5 worm cellular contexts compared by ENCODE assay signal in the genomic region with DNA sequence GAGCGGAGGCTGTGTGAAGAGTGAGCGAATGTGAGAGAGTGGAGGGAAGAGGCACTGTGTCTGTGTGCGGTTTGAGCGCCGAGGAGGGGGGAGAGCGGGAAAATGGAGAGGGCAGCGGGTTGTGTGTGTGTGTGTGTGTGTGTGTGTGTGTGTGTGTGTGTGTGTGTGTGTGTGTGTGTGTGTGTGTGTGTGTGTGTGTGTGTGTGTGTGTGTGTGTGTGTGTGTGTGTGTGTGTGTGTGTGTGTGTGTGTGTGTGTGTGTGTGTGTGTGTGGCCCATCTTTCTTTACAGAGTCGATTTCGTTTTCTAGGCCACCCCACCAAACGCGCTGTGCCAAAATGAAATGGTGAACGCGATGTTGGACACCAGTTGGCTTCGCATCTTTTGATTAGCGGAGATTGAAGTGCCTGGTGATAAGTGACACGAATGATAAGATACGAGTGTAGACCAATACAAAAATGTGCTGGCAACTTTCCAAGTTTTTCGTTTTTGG.
TF ChIP-seq lines count a peak whose summit lies in the region.
"Not testable (repeated sequence)": the region's sequence is repeated elsewhere in the genome, so short reads cannot be mapped to it uniquely, and the experiment has no call there.

No protein-coding gene starts in this region.

TF ChIP-seq in whole organism, L1 larva, 84 proteins besides CTCF, POLR2A, EP300 and RAD21 (continues in another document):
- TF ChIP-seq grh-1 (GFP tag; IDR thresholded peaks at IDR 0.05; lab: Robert Waterston, UW) (peak; percentile 88), ztf-11 (tag; optimal IDR thresholded peaks at IDR 0.05; lab: Kevin White, UChicago) (peak in 1 of 2 experiments; percentile 75), lin-14 (GFP tag; optimal IDR thresholded peaks at IDR 0.05; lab: Kevin White, UChicago) (peak; percentile 98), zip-4 (GFP tag; optimal IDR thresholded peaks at IDR 0.05; lab: Kevin White, UChicago) (peak; percentile 82), ceh-8 (GFP tag; optimal IDR thresholded peaks at IDR 0.05; lab: Kevin White, UChicago) (peak; percentile 93), efl-1 (GFP tag; optimal IDR thresholded peaks at IDR 0.05 in 1 of 2; lab: Kevin White, UChicago) (peak in 1 of 2 experiments; percentile 80), isw-1 (GFP tag; IDR thresholded peaks at IDR 0.05; lab: Robert Waterston, UW) (peak; percentile 47), tbx-2 (tag; optimal IDR thresholded peaks at IDR 0.05; lab: Kevin White, UChicago) (peak; percentile 26), nhr-71 (tag; optimal IDR thresholded peaks at IDR 0.05; lab: Kevin White, UChicago) (peak; percentile 73), snu-23 (GFP tag; optimal IDR thresholded peaks at IDR 0.05; lab: Kevin White, UChicago) (peak; percentile 58), jun-1 (tag; optimal IDR thresholded peaks at IDR 0.05; lab: Kevin White, UChicago) (peak; percentile 33), elt-3 (tag; optimal IDR thresholded peaks at IDR 0.05; lab: Kevin White, UChicago) (peak in 5 of 6 experiments; percentile 13 to 76 (median 54)), ceh-82 (tag; optimal IDR thresholded peaks at IDR 0.05; lab: Kevin White, UChicago) (peak in 2 of 3 experiments; percentile 1 to 64), rnt-1 (tag; optimal IDR thresholded peaks at IDR 0.05; lab: Kevin White, UChicago) (peak; percentile 88), ceh-88 (GFP tag; IDR thresholded peaks at IDR 0.05; lab: Robert Waterston, UW) (peak; percentile 89)
- TF ChIP-seq efl-1 (optimal IDR thresholded peaks at IDR 0.05; lab: Kevin White, UChicago) = not testable (repeated sequence)

TF ChIP-seq in whole organism, L3 larva, 47 proteins besides CTCF, POLR2A, EP300 and RAD21:
- TF ChIP-seq hmg-11 (tag; optimal IDR thresholded peaks at IDR 0.05; lab: Kevin White, UChicago) (peak; percentile 72), nhr-43 (tag; optimal IDR thresholded peaks at IDR 0.05; lab: Kevin White, UChicago; ENCODE audit: poor library complexity, severe bottlenecking) (peak; percentile 80), pha-4 (tag; optimal IDR thresholded peaks at IDR 0.05; lab: Kevin White, UChicago) (peak; percentile 34), elt-1 (tag; optimal IDR thresholded peaks at IDR 0.05; lab: Kevin White, UChicago) (peak; percentile 12), jun-1 (tag; optimal IDR thresholded peaks at IDR 0.05; lab: Kevin White, UChicago) (peak; percentile 70), lsy-12 (tag; optimal IDR thresholded peaks at IDR 0.05; lab: Kevin White, UChicago) (peak; percentile 95), lin-15B (tag; optimal IDR thresholded peaks at IDR 0.05; lab: Kevin White, UChicago) (peak; percentile 42), lin-39 (tag; optimal IDR thresholded peaks at IDR 0.05; lab: Kevin White, UChicago) (peak; percentile 77), nhr-25 (tag; optimal IDR thresholded peaks at IDR 0.05; lab: Kevin White, UChicago) (peak; percentile 86), tbx-2 (tag; optimal IDR thresholded peaks at IDR 0.05; lab: Kevin White, UChicago) (peak; percentile 14), nfya-1 (tag; optimal IDR thresholded peaks at IDR 0.05; lab: Kevin White, UChicago; ENCODE audit: insufficient read depth) (peak; percentile 53), nhr-23 (tag; optimal IDR thresholded peaks at IDR 0.05; lab: Kevin White, UChicago) (peak; percentile 8), elt-2 (tag; optimal IDR thresholded peaks at IDR 0.05; lab: Kevin White, UChicago) (peak; percentile 93), pqm-1 (tag; optimal IDR thresholded peaks at IDR 0.05; lab: Kevin White, UChicago) (peak; percentile 5), zag-1 (tag; optimal IDR thresholded peaks at IDR 0.05; lab: Kevin White, UChicago) (peak; percentile 41)
TF ChIP-seq in whole organism, L3 larva: peak in this region for 15; not testable (repeated sequence) for 32.

TF ChIP-seq in whole organism, early embryonic, 17 proteins besides CTCF, POLR2A, EP300 and RAD21:
- peak; percentile 82 for TF ChIP-seq F13C5.2 (tag; optimal IDR thresholded peaks at IDR 0.05; lab: Kevin White, UChicago)
- TF ChIP-seq ceh-36 (tag; optimal IDR thresholded peaks at IDR 0.05; lab: Kevin White, UChicago) = peak; percentile 48
- TF ChIP-seq tbx-37 (GFP tag; conservative IDR thresholded peaks at IDR 0.05; lab: Robert Waterston, UW) = peak; percentile 49; the same call in 1 of the 2 replicates
- 0 out of 2 replicates have a peak, but pooled peaks have one; percentile 43 for TF ChIP-seq tbx-11 (GFP tag; IDR thresholded peaks at IDR 0.05; lab: Robert Waterston, UW)
- TF ChIP-seq B0310.2 (tag; optimal IDR thresholded peaks at IDR 0.05; lab: Kevin White, UChicago) = peak; percentile 74
- TF ChIP-seq flt-1 (GFP tag; IDR thresholded peaks at IDR 0.05; lab: Robert Waterston, UW) = peak; percentile 51; the same call in 1 of the 2 replicates
- peak; percentile 53 for TF ChIP-seq hmbx-1 (tag; optimal IDR thresholded peaks at IDR 0.05; lab: Kevin White, UChicago)
- TF ChIP-seq ceh-13 (GFP tag; optimal IDR thresholded peaks at IDR 0.05; lab: Kevin White, UChicago) = peak; percentile 45
- TF ChIP-seq hmg-4 (GFP tag; optimal IDR thresholded peaks at IDR 0.05; lab: Kevin White, UChicago) = peak; percentile 95
- peak; percentile 24 for TF ChIP-seq tra-4 (tag; optimal IDR thresholded peaks at IDR 0.05; lab: Kevin White, UChicago)

TF ChIP-seq in whole organism, midembryonic, 9 proteins besides CTCF, POLR2A, EP300 and RAD21:
- TF ChIP-seq ztf-23 (GFP tag; IDR thresholded peaks at IDR 0.05; lab: Robert Waterston, UW) (peak; percentile 76), cog-1 (tag; optimal IDR thresholded peaks at IDR 0.05; lab: Kevin White, UChicago) (peak; percentile 71), flt-1 (GFP tag; IDR thresholded peaks at IDR 0.05; lab: Robert Waterston, UW) (peak; percentile 84), tab-1 (GFP tag; IDR thresholded peaks at IDR 0.05; lab: Robert Waterston, UW) (peak; percentile 48; the same call in 1 of the 2 replicates)

TF ChIP-seq in whole organism, young adult, 124 proteins besides CTCF, POLR2A, EP300 and RAD21 (continues in another document):
- peak; percentile 78 for TF ChIP-seq egl-44 (GFP tag; IDR thresholded peaks at IDR 0.05; lab: Robert Waterston, UW)
- TF ChIP-seq gei-17 (GFP tag; optimal IDR thresholded peaks at IDR 0.05; lab: Kevin White, UChicago) = peak; percentile 81
- TF ChIP-seq ekl-4 (GFP tag; IDR thresholded peaks at IDR 0.05; lab: Robert Waterston, UW) = peak; percentile 85
- peak; percentile 78 for TF ChIP-seq K12H6.12 (tag; optimal IDR thresholded peaks at IDR 0.05; lab: Kevin White, UChicago)
- peak; percentile 70 for TF ChIP-seq ztf-18 (tag; optimal IDR thresholded peaks at IDR 0.05; lab: Kevin White, UChicago)
- TF ChIP-seq tlf-1 (GFP tag; optimal IDR thresholded peaks at IDR 0.05; lab: Kevin White, UChicago) = peak; percentile 84
- TF ChIP-seq F52B5.7 (tag; optimal IDR thresholded peaks at IDR 0.05; lab: Kevin White, UChicago) = peak; percentile 85
- peak; percentile 90 for TF ChIP-seq C06A6.2 (GFP tag; conservative IDR thresholded peaks at IDR 0.05; lab: Robert Waterston, UW)
- peak; percentile 66; the same call in 1 of the 2 replicates for TF ChIP-seq Y95B8A.8 (GFP tag; IDR thresholded peaks at IDR 0.05; lab: Robert Waterston, UW)
- TF ChIP-seq ccch-3 (GFP tag; optimal IDR thresholded peaks at IDR 0.05; lab: Kevin White, UChicago) = peak; percentile 17
- peak; percentile 88 for TF ChIP-seq Y53G8AR.9 (GFP tag; conservative IDR thresholded peaks at IDR 0.05; lab: Robert Waterston, UW)
- TF ChIP-seq chd-7 (tag; optimal IDR thresholded peaks at IDR 0.05; lab: Kevin White, UChicago) = peak; percentile 98
- peak; percentile 38 for TF ChIP-seq B0261.1 (tag; optimal IDR thresholded peaks at IDR 0.05; lab: Kevin White, UChicago)
- peak; percentile 98 for TF ChIP-seq egrh-3 (GFP tag; IDR thresholded peaks at IDR 0.05; lab: Robert Waterston, UW)
- TF ChIP-seq lin-54 (GFP tag; optimal IDR thresholded peaks at IDR 0.05; lab: Kevin White, UChicago) = peak; percentile 79
- TF ChIP-seq attf-5 (GFP tag; optimal IDR thresholded peaks at IDR 0.05; lab: Kevin White, UChicago) = peak; percentile 93
- peak; percentile 85 for TF ChIP-seq mcd-1 (GFP tag; IDR thresholded peaks at IDR 0.05; lab: Robert Waterston, UW)
- peak; percentile 61; the same call in 1 of the 2 replicates for TF ChIP-seq ztf-6 (GFP tag; IDR thresholded peaks at IDR 0.05; lab: Robert Waterston, UW)
- peak; percentile 64 for TF ChIP-seq F22D6.2 (tag; optimal IDR thresholded peaks at IDR 0.05; lab: Kevin White, UChicago)
- TF ChIP-seq somi-1 (GFP tag; optimal IDR thresholded peaks at IDR 0.05; lab: Kevin White, UChicago) = peak; percentile 93
- peak; percentile 95 for TF ChIP-seq nfyb-1 (GFP tag; IDR thresholded peaks at IDR 0.05; lab: Robert Waterston, UW)
- peak; percentile 49 for TF ChIP-seq C17E4.6 (GFP tag; IDR thresholded peaks at IDR 0.05; lab: Robert Waterston, UW)
- peak; percentile 89 for TF ChIP-seq ceh-27 (GFP tag; optimal IDR thresholded peaks at IDR 0.05; lab: Kevin White, UChicago)
- TF ChIP-seq rcor-1 (GFP tag; IDR thresholded peaks at IDR 0.05; lab: Robert Waterston, UW) = peak; percentile 85
- peak; percentile 80 for TF ChIP-seq F10E7.11 (tag; optimal IDR thresholded peaks at IDR 0.05; lab: Kevin White, UChicago)
- TF ChIP-seq madf-10 (tag; optimal IDR thresholded peaks at IDR 0.05; lab: Kevin White, UChicago) = peak; percentile 34
- 0 out of 2 replicates have a peak, but pooled peaks have one; percentile 48 for TF ChIP-seq Y79H2A.3 (GFP tag; conservative IDR thresholded peaks at IDR 0.05; lab: Robert Waterston, UW)
- peak; percentile 67 for TF ChIP-seq sptf-2 (GFP tag; optimal IDR thresholded peaks at IDR 0.05; lab: Kevin White, UChicago)
- peak; percentile 96 for TF ChIP-seq ets-4 (GFP tag; optimal IDR thresholded peaks at IDR 0.05; lab: Kevin White, UChicago)
- TF ChIP-seq ztf-3 (GFP tag; optimal IDR thresholded peaks at IDR 0.05; lab: Kevin White, UChicago) = peak; percentile 100
- peak; percentile 22 for TF ChIP-seq B0035.1 (tag; optimal IDR thresholded peaks at IDR 0.05; lab: Kevin White, UChicago)
- 0 out of 2 replicates have a peak, but pooled peaks have one; percentile 31 for TF ChIP-seq hsf-1 (GFP tag; IDR thresholded peaks at IDR 0.05; lab: Robert Waterston, UW)
- peak; percentile 98 for TF ChIP-seq B0336.3 (GFP tag; IDR thresholded peaks at IDR 0.05; lab: Robert Waterston, UW)
- TF ChIP-seq tbp1 (GFP tag; optimal IDR thresholded peaks at IDR 0.05; lab: Kevin White, UChicago) = peak; percentile 70
- peak; percentile 95 for TF ChIP-seq ztf-26 (tag; optimal IDR thresholded peaks at IDR 0.05; lab: Kevin White, UChicago)
- peak; percentile 64 for TF ChIP-seq pbrm-1 (GFP tag; IDR thresholded peaks at IDR 0.05; lab: Robert Waterston, UW)
- TF ChIP-seq lin-40 (tag; optimal IDR thresholded peaks at IDR 0.05; lab: Kevin White, UChicago) = peak; percentile 69
- TF ChIP-seq lin-26 (GFP tag; IDR thresholded peaks at IDR 0.05; lab: Robert Waterston, UW) = peak; percentile 66; the same call in 1 of the 2 replicates
- TF ChIP-seq atf-7 (tag; optimal IDR thresholded peaks at IDR 0.05; lab: Kevin White, UChicago) = peak; percentile 94
